Worm (Caenorhabditis elegans): ENCODE data around the gene ddx-15.

ddx-15 gene

ce11 chrIII:5550844-5551243, 40.7 kb downstream of the ddx-15 start (continued):
- peak; percentile 29 for TF ChIP-seq lin-40 (tag; optimal IDR thresholded peaks at IDR 0.05)
- TF ChIP-seq madf-6 (GFP tag; IDR thresholded peaks at IDR 0.05), result no peak
- TF ChIP-seq mcd-1 (GFP tag; IDR thresholded peaks at IDR 0.05), result no peak
- no peak for TF ChIP-seq bed-2 (GFP tag; IDR thresholded peaks at IDR 0.05)
- peak; percentile 8 for TF ChIP-seq attf-5 (GFP tag; optimal IDR thresholded peaks at IDR 0.05)
- no peak for TF ChIP-seq ztf-3 (GFP tag; optimal IDR thresholded peaks at IDR 0.05)
- TF ChIP-seq hmg-20 (GFP tag; IDR thresholded peaks at IDR 0.05), result no peak
- TF ChIP-seq let-607 (tag; optimal IDR thresholded peaks at IDR 0.05), result no peak
- TF ChIP-seq F10E7.11 (tag; optimal IDR thresholded peaks at IDR 0.05), result no peak
- TF ChIP-seq somi-1 (GFP tag; optimal IDR thresholded peaks at IDR 0.05), result no peak
- no peak for TF ChIP-seq ceh-40 (GFP tag; IDR thresholded peaks at IDR 0.05)
- no peak for TF ChIP-seq ztf-18 (tag; optimal IDR thresholded peaks at IDR 0.05)
- TF ChIP-seq C06A6.2 (GFP tag; conservative IDR thresholded peaks at IDR 0.05), result no peak
- TF ChIP-seq bed-1 (GFP tag; IDR thresholded peaks at IDR 0.05), result no peak
- TF ChIP-seq C17E4.6 (GFP tag; IDR thresholded peaks at IDR 0.05), result no peak
- 0 out of 2 replicates have a peak, but pooled peaks have one; percentile 53 for TF ChIP-seq lin-26 (GFP tag; IDR thresholded peaks at IDR 0.05)
- TF ChIP-seq ets-4 (GFP tag; optimal IDR thresholded peaks at IDR 0.05), result no peak
- peak; percentile 47 for TF ChIP-seq mel-28 (tag; optimal IDR thresholded peaks at IDR 0.05; ENCODE audit: borderline replicate concordance)
- TF ChIP-seq ceh-79 (tag; optimal IDR thresholded peaks at IDR 0.05), result no peak
- no peak for TF ChIP-seq egl-44 (GFP tag; IDR thresholded peaks at IDR 0.05)
- TF ChIP-seq lir-1 (GFP tag; conservative IDR thresholded peaks at IDR 0.05), result 0 out of 2 replicates have a peak, but pooled peaks have one; percentile 28
- TF ChIP-seq sea-2 (GFP tag; IDR thresholded peaks at IDR 0.05), result no peak
- 0 out of 2 replicates have a peak, but pooled peaks have one; percentile 34 for TF ChIP-seq cebp-1 (GFP tag; IDR thresholded peaks at IDR 0.05)
- peak; percentile 72 for TF ChIP-seq cebp-1 (tag; optimal IDR thresholded peaks at IDR 0.05)
- peak; percentile 47 for TF ChIP-seq ZK185.1 (tag; optimal IDR thresholded peaks at IDR 0.05; ENCODE audit: poor library complexity, severe bottlenecking)
- TF ChIP-seq lin-35 (GFP tag; optimal IDR thresholded peaks at IDR 0.05), result no peak
- no peak for TF ChIP-seq madf-8 (GFP tag; conservative IDR thresholded peaks at IDR 0.05)
- TF ChIP-seq hsf-1 (GFP tag; IDR thresholded peaks at IDR 0.05), result no peak
- TF ChIP-seq F37B4.10 (GFP tag; IDR thresholded peaks at IDR 0.05), result no peak
- no peak for TF ChIP-seq Y67H2A.10 (GFP tag; conservative IDR thresholded peaks at IDR 0.05)
- no peak for TF ChIP-seq lsl-1 (GFP tag; optimal IDR thresholded peaks at IDR 0.05)
- no peak for TF ChIP-seq nhr-27 (tag; optimal IDR thresholded peaks at IDR 0.05)
- no peak for TF ChIP-seq nhr-80 (tag; optimal IDR thresholded peaks at IDR 0.05)
- TF ChIP-seq xnd-1 (tag; optimal IDR thresholded peaks at IDR 0.05), result no peak
- TF ChIP-seq B0261.1 (tag; optimal IDR thresholded peaks at IDR 0.05), result no peak
- no peak for TF ChIP-seq K11D2.4 (GFP tag; IDR thresholded peaks at IDR 0.05)
- TF ChIP-seq nhr-90 (tag; optimal IDR thresholded peaks at IDR 0.05), result peak; percentile 48
- peak; percentile 44 for TF ChIP-seq nfyb-1 (GFP tag; IDR thresholded peaks at IDR 0.05)
- no peak for TF ChIP-seq aptf-3 (GFP tag; IDR thresholded peaks at IDR 0.05)
- no peak for TF ChIP-seq him-1 (tag; optimal IDR thresholded peaks at IDR 0.05)
- TF ChIP-seq F57A8.1 (GFP tag; optimal IDR thresholded peaks at IDR 0.05), result no peak
- no peak for TF ChIP-seq snpc-1.1 (tag; optimal IDR thresholded peaks at IDR 0.05; ENCODE audit: insufficient read depth)

Data from whole organism, young adult.